Worm (Caenorhabditis elegans): ENCODE results near the gene selt-1.2.

- no peak for TF ChIP-seq sdz-12 (GFP tag; optimal IDR thresholded peaks at IDR 0.05)
- no peak for TF ChIP-seq T26A8.4 (GFP tag; IDR thresholded peaks at IDR 0.05)
- TF ChIP-seq mxl-3 (GFP tag; optimal IDR thresholded peaks at IDR 0.05) = no peak
- no peak for TF ChIP-seq ctbp-1 (GFP tag; IDR thresholded peaks at IDR 0.05)
- no peak for TF ChIP-seq php-3 (GFP tag; IDR thresholded peaks at IDR 0.05)
- no peak for TF ChIP-seq ceh-82 (tag; optimal IDR thresholded peaks at IDR 0.05)
- no peak for TF ChIP-seq lin-15B (tag; optimal IDR thresholded peaks at IDR 0.05)
- TF ChIP-seq egl-27 (tag; optimal IDR thresholded peaks at IDR 0.05) = no peak
- TF ChIP-seq R02D3.7 (tag; optimal IDR thresholded peaks at IDR 0.05) = no peak
- no peak for TF ChIP-seq nhr-25 (tag; optimal IDR thresholded peaks at IDR 0.05; ENCODE audit: borderline replicate concordance, insufficient read depth)
- no peak for TF ChIP-seq ama-1 (optimal IDR thresholded peaks at IDR 0.05)
- no peak for TF ChIP-seq nhr-28 (tag; optimal IDR thresholded peaks at IDR 0.05)
- TF ChIP-seq nhr-76 (tag; optimal IDR thresholded peaks at IDR 0.05) = no peak
- no peak for TF ChIP-seq jun-1 (tag; optimal IDR thresholded peaks at IDR 0.05)
Observed at ce11 chrV:10720303-10720847, 26.8 kb downstream of the selt-1.2 start.

Data from whole organism, L4 larva.